Fruit fly (Drosophila melanogaster) S2 (cell line): ENCODE data around the gene CG17249.

Experiments
- CG8478 ChIP-seq: fragments of >200 bp; optimal IDR thresholded peaks from 2 replicates; lab custom pipeline; 2018
- CTCF ChIP-seq, 2 experiments: fragments of >200 bp; optimal IDR thresholded peaks; 2 replicates each; lab custom pipeline; 2018

DNA sequence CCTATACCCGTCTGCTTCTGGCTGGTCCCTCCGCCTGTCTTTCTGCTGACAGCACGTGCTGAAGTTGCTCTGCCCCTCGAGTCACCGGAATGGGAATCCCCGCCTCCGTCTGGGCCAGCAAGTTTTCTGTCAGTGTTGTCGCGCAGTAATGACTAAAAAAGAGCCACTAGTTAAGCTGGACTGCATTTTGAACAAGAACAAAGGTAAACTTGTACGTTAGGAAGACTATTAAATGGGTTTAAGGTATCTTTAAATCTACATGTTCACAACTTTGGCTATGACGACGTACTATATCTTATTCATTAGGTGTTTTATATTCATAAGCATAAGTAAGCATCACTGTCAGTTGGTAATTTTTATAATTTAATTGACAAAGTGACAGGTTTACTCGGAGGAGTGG lies 32.1 kb upstream of the CG17249 start:
- TF ChIP-seq CG8478 (lab: Kevin White, UChicago) = no peak
- TF ChIP-seq CTCF (optimal IDR thresholded peaks at IDR 0.05; lab: Kevin White, UChicago) = no peak
